Worm (Caenorhabditis elegans) whole organism, L2 larva: ENCODE measurements around the gene C34C6.9.
A peak's percentile ranks its signal among the peaks of the same experiment; 100 is the strongest.

Experiments used
- C34F6.9 ChIP-seq: fragments of 150-350 bp; optimal IDR thresholded peaks from 2 replicates; lab custom pipeline; 2014; ENCODE audit warnings: missing biosample characterization, missing genetic modification characterization
- F13H6.1 ChIP-seq: sonication (generic microtip); optimal IDR thresholded peaks from 2 replicates; lab custom pipeline; 2016; ENCODE audit warnings: missing genetic modification characterization, missing compliant biosample characterization
- R02D3.7 ChIP-seq: fragments of 150-350 bp; optimal IDR thresholded peaks from 2 replicates; lab custom pipeline; 2014; ENCODE audit warnings: missing biosample characterization, missing genetic modification characterization
- Y55F3AM.14 ChIP-seq: fragments of 200-800 bp; sonication (Bioruptor generic); optimal IDR thresholded peaks from 2 replicates; lab custom pipeline; 2018; ENCODE audit warnings: mild to moderate bottlenecking, missing genetic modification characterization, missing compliant biosample characterization
- aly-2 ChIP-seq: fragments of 150-350 bp; optimal IDR thresholded peaks from 2 replicates; lab custom pipeline; 2014; ENCODE audit warnings: missing biosample characterization, missing genetic modification characterization
- ceh-16 ChIP-seq: fragments of 150-350 bp; optimal IDR thresholded peaks from 2 replicates; lab custom pipeline; 2014; ENCODE audit warnings: missing biosample characterization, missing genetic modification characterization
- crh-2 ChIP-seq: sonication (generic microtip); optimal IDR thresholded peaks from 2 replicates; lab custom pipeline; 2017; ENCODE audit warnings: missing biosample characterization, missing genetic modification characterization
- dmd-4 ChIP-seq: sonication (generic microtip); optimal IDR thresholded peaks from 2 replicates; lab custom pipeline; 2017; ENCODE audit warnings: missing biosample characterization, missing genetic modification characterization
- elt-1 ChIP-seq: fragments of 150-350 bp; optimal IDR thresholded peaks from 2 replicates; lab custom pipeline; 2014; ENCODE audit warnings: missing biosample characterization, missing genetic modification characterization
- elt-3 ChIP-seq: sonication (generic microtip); optimal IDR thresholded peaks from 2 replicates; lab custom pipeline; 2017; ENCODE audit warnings: missing biosample characterization, missing genetic modification characterization
- fos-1 ChIP-seq: fragments of 150-350 bp; optimal IDR thresholded peaks from 2 replicates; lab custom pipeline; 2014; ENCODE audit warnings: missing biosample characterization, missing genetic modification characterization
- lin-11 ChIP-seq: fragments of 150-350 bp; sonication (generic microtip); optimal IDR thresholded peaks from 2 replicates; lab custom pipeline; 2014; ENCODE audit warnings: missing biosample characterization, missing genetic modification characterization, inconsistent platforms, mixed read lengths
- lin-39 ChIP-seq: fragments of 150-350 bp; optimal IDR thresholded peaks from 2 replicates; lab custom pipeline; 2014; ENCODE audit warnings: missing biosample characterization, missing genetic modification reagents, missing genetic modification characterization
- lsy-2 ChIP-seq, 2 experiments: fragments of 150-350 bp in 1 of 2; sonication (generic microtip) in 1 of 2; optimal IDR thresholded peaks; 2 replicates each; lab custom pipeline; 2014 to 2017; ENCODE audit warnings: missing biosample characterization in 2 of 2, missing genetic modification characterization in 2 of 2
- mab-5 ChIP-seq: fragments of 150-350 bp; optimal IDR thresholded peaks from 2 replicates; lab custom pipeline; 2014; ENCODE audit warnings: missing biosample characterization, missing genetic modification characterization
- mbf-1 ChIP-seq: sonication (generic microtip); optimal IDR thresholded peaks from 2 replicates; lab custom pipeline; 2017; ENCODE audit warnings: missing biosample characterization, missing genetic modification characterization
- nhr-10 ChIP-seq: sonication (generic microtip); optimal IDR thresholded peaks from 2 replicates; lab custom pipeline; 2017; ENCODE audit warnings: missing biosample characterization, missing genetic modification characterization
- nhr-11 ChIP-seq: fragments of 150-350 bp; optimal IDR thresholded peaks from 2 replicates; lab custom pipeline; 2014; ENCODE audit warnings: missing biosample characterization, missing genetic modification characterization
- nhr-12 ChIP-seq: fragments of 150-350 bp; optimal IDR thresholded peaks from 2 replicates; lab custom pipeline; 2014; ENCODE audit warnings: missing biosample characterization, missing genetic modification characterization
- nhr-129 ChIP-seq: fragments of 150-350 bp; optimal IDR thresholded peaks from 2 replicates; lab custom pipeline; 2014; ENCODE audit warnings: missing biosample characterization, missing genetic modification characterization
- nhr-21 ChIP-seq: fragments of 150-350 bp; optimal IDR thresholded peaks from 2 replicates; lab custom pipeline; 2014; ENCODE audit warnings: missing biosample characterization, missing genetic modification characterization
- nhr-23 ChIP-seq: fragments of 150-350 bp; optimal IDR thresholded peaks from 2 replicates; lab custom pipeline; 2014; ENCODE audit warnings: missing biosample characterization, missing genetic modification reagents, missing genetic modification characterization
- nhr-237 ChIP-seq: fragments of 150-350 bp; optimal IDR thresholded peaks from 2 replicates; lab custom pipeline; 2014; ENCODE audit warnings: missing biosample characterization, missing genetic modification characterization
- nhr-25 ChIP-seq: fragments of 150-350 bp; sonication (generic microtip); optimal IDR thresholded peaks from 3 replicates; lab custom pipeline; 2014; ENCODE audit warnings: missing biosample characterization, missing genetic modification characterization
- nhr-77 ChIP-seq: fragments of 150-350 bp; optimal IDR thresholded peaks from 2 replicates; lab custom pipeline; 2014; ENCODE audit warnings: missing biosample characterization, missing genetic modification characterization
- peb-1 ChIP-seq: fragments of 150-350 bp; optimal IDR thresholded peaks from 2 replicates; lab custom pipeline; 2014; ENCODE audit warnings: missing biosample characterization, missing genetic modification characterization
- sem-4 ChIP-seq: fragments of 150-350 bp; optimal IDR thresholded peaks from 2 replicates; lab custom pipeline; 2014; ENCODE audit warnings: missing biosample characterization, missing genetic modification reagents, missing genetic modification characterization
- sma-3 ChIP-seq: sonication (generic microtip); optimal IDR thresholded peaks from 2 replicates; lab custom pipeline; 2016; ENCODE audit warnings: missing genetic modification reagents, missing genetic modification characterization, missing compliant biosample characterization
- sma-9 ChIP-seq, 2 experiments: fragments of 150-350 bp in 1 of 2; sonication (generic microtip) in 1 of 2; optimal IDR thresholded peaks; 2 replicates each; lab custom pipeline; 2014 to 2016; ENCODE audit warnings: missing genetic modification characterization in 2 of 2, mild to moderate bottlenecking in 1 of 2, missing biosample characterization in 1 of 2, missing compliant biosample characterization in 1 of 2, missing genetic modification reagents in 1 of 2, moderate library complexity in 1 of 2
- snpc-4 ChIP-seq: fragments of 150-350 bp; optimal IDR thresholded peaks from 2 replicates; lab custom pipeline; 2014; ENCODE audit warnings: missing biosample characterization, missing genetic modification characterization
- unc-55 ChIP-seq: fragments of 150-350 bp; sonication (generic microtip); optimal IDR thresholded peaks from 3 replicates; lab custom pipeline; 2014; ENCODE audit warnings: missing biosample characterization, missing genetic modification reagents, missing genetic modification characterization
- unc-62 ChIP-seq: fragments of 150-350 bp; optimal IDR thresholded peaks from 2 replicates; lab custom pipeline; 2014; ENCODE audit warnings: missing biosample characterization, missing genetic modification reagents, missing genetic modification characterization
- zag-1 ChIP-seq: fragments of 150-350 bp; optimal IDR thresholded peaks from 2 replicates; lab custom pipeline; 2014; ENCODE audit warnings: missing biosample characterization, missing genetic modification characterization
- ztf-11 ChIP-seq: sonication (generic microtip); optimal IDR thresholded peaks from 2 replicates; lab custom pipeline; 2017; ENCODE audit warnings: missing biosample characterization, missing genetic modification characterization

C34C6.9 gene

DNA sequence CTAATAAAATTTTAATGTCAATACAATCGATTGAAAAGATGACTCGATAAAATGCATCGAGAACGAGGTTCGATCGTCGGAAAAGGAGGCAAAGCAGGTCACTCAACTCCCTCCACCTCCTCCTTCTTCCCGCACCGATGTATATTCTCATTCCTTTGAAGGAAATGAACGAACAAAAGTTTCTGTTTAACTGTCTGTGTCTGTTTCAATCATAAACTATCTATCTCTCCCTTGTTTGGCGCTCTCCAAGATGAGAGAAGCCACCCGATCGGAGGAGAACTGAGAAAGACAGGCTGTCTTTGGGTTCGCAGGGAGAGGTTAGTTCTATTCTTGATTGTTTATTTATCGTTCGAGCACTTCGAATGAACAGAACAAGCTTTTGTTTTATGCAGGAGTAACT, 44.6 kb upstream of the C34C6.9 start, which contains the start of gene D2085.7:
D2085.7 (plus strand) TSS at position 251 of the 400 bp plus-strand sequence.
- TF ChIP-seq mab-5 (tag; lab: Kevin White, UChicago) (no peak), snpc-4 (no peak), unc-62 (GFP tag; lab: Kevin White, UChicago) (no peak), fos-1 (peak; percentile 63), F13H6.1 (tag; lab: Kevin White, UChicago) (no peak)

DNA sequence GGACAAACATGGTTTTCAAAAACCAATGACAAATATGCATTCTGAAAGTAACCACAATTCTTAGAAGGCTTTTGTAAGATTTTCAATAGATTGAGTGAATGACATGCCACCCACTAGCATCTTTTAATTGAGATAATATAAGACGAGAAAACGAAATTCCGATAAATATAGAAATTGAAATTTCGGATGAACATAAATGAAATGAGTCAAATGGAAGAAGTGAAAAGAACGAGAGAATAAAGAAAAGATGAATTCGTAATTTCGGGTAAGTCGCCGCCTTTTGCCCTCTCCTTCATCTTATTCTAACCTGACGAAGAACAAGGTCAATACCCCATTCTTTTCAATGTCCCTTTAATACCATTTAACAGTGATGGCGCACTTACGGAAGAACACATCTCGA, 43.3 kb upstream of the C34C6.9 start:
- no peak for TF ChIP-seq nhr-77
- no peak for TF ChIP-seq elt-3 (tag; lab: Kevin White, UChicago)
- no peak for TF ChIP-seq ceh-16 (tag; lab: Kevin White, UChicago)
- no peak for TF ChIP-seq mbf-1 (tag; lab: Kevin White, UChicago)
- TF ChIP-seq peb-1 (tag; lab: Kevin White, UChicago): no peak
- no peak for TF ChIP-seq unc-55 (GFP tag; lab: Kevin White, UChicago)
- TF ChIP-seq R02D3.7: no peak
- TF ChIP-seq elt-1: no peak
- TF ChIP-seq fos-1: no peak
- no peak for TF ChIP-seq nhr-129 (tag; lab: Kevin White, UChicago)
- no peak for TF ChIP-seq C34F6.9 (tag; lab: Kevin White, UChicago)
- TF ChIP-seq ztf-11 (tag; lab: Kevin White, UChicago): no peak
- no peak for TF ChIP-seq nhr-23
- TF ChIP-seq nhr-10: no peak
- no peak for TF ChIP-seq F13H6.1 (tag; lab: Kevin White, UChicago)
- no peak for TF ChIP-seq sem-4 (tag; lab: Kevin White, UChicago)
- TF ChIP-seq zag-1 (tag; lab: Kevin White, UChicago): no peak

DNA sequence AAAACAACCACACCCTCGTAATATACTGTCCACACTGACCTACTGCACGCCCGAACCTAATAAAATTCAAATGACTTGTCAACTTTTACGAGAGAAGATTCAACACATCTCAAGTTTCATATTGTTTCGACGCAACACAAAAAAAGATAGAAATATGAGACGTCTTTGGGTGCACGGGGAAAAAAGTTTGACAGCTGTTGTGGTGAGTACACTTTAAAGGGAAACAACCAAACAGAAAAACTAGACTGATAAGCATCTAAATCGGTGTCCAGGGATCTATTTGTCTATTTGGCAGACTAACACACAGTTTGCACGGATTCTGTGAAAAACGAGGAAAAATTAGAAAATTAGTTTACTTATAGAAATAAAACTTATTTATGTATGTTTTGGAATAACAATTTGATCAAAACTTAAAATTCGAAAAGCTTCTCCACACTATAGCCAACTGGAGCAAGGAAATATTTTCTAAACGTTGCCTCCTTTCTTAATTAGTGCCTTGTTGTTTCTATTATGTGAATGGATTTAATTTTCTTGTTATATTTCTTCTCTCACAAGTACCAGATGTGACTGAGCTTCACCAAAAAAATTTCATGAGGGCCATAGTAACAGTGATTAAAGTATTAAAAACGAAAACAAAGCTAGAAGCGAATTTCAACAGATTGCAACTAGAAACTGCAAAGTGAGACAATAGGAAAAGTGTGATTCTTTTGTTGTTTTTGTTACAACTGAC, 41.9 kb upstream of the C34C6.9 start:
- peak; percentile 20 for TF ChIP-seq F13H6.1 (tag; lab: Kevin White, UChicago)
- no peak for TF ChIP-seq mab-5 (tag; lab: Kevin White, UChicago)

DNA sequence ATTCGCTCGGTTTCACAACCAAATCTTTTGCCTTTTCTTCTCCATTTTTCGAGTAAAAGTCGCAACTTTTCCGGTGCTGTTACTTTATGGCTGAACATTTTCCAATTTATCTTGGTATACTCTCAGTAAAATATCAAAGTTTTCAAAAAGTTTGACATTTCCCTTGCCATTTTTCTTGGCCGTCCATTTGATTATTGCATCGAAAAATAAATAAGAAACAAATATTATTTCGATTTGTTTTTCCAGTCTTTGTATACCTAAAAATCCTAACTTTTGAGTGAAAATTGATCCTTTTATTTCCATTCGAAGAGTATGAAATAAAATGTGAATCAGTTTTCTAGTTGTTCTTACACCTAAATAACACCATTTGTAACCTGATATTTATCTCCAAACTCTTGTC, 39.3 kb upstream of the C34C6.9 start:
- TF ChIP-seq sem-4 (tag; lab: Kevin White, UChicago): no peak

DNA sequence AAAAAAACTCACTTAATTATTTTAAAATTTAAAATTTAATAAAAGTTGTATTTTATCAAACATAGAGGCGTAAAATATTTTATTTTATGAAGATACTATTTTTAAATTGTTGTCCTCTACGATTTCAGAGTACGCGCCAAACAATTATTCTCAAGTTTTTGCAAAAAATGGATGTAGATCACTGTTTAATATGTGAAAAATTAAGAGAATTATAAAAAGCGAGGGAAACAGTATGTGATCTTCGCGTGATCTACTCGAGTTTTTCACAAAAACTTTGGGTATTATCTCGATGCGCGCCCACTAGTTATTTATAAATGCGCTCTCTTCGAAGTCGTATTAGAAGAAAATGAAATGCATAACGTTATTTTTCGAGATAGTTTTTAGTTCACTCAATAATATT, 36.9 kb upstream of the C34C6.9 start:
- no peak for TF ChIP-seq F13H6.1 (tag; lab: Kevin White, UChicago)
- TF ChIP-seq ceh-16 (tag; lab: Kevin White, UChicago): no peak
- no peak for TF ChIP-seq sem-4 (tag; lab: Kevin White, UChicago)
- no peak for TF ChIP-seq nhr-129 (tag; lab: Kevin White, UChicago)
- no peak for TF ChIP-seq mab-5 (tag; lab: Kevin White, UChicago)
- TF ChIP-seq lin-39 (tag; lab: Kevin White, UChicago): no peak
- no peak for TF ChIP-seq zag-1 (tag; lab: Kevin White, UChicago)
- TF ChIP-seq Y55F3AM.14 (GFP tag; lab: Kevin White, UChicago): no peak
- TF ChIP-seq nhr-77: no peak
- no peak for TF ChIP-seq dmd-4
- no peak for TF ChIP-seq unc-55 (GFP tag; lab: Kevin White, UChicago)
- no peak for TF ChIP-seq nhr-12 (tag; lab: Kevin White, UChicago)
- TF ChIP-seq C34F6.9 (tag; lab: Kevin White, UChicago): no peak
- no peak for TF ChIP-seq aly-2
- no peak for TF ChIP-seq nhr-237 (tag; lab: Kevin White, UChicago)

DNA sequence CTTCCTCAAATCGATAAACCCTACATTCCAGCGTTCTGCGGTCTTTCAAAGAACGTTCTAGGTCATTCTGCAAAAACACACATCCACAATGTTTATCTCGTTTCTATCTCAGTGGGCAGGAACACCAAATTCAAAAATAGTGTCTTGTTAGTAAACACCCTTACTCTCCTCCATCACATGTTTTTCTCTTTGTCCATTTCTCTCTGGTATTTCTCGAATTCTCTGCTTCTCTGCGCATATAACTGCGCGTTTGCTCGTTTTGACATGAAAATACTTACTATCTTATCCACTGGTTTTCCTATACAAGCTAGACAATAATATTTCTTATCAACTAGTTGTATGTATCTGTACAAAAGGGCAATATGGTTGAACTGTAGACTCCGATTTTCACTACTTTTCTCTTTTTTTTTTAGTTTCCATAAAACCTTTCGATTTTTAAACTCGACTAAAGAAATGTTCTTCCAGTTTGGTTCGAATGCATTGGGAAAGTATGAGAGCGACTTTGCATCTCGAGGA, 35.0 kb upstream of the C34C6.9 start, which contains the start of gene pyr-1:
pyr-1 (plus strand) TSS at position 466 of the 516 bp plus-strand sequence.
- TF ChIP-seq nhr-129 (tag; lab: Kevin White, UChicago) (peak; percentile 53), nhr-11 (tag; lab: Kevin White, UChicago) (no peak), nhr-25 (tag; lab: Kevin White, UChicago) (no peak), elt-1 (no peak), crh-2 (tag; lab: Kevin White, UChicago) (peak; percentile 3), lsy-2 (tag; optimal IDR thresholded peaks at IDR 0.05; lab: Kevin White, UChicago) (no peak), Y55F3AM.14 (GFP tag; lab: Kevin White, UChicago) (no peak), lin-11 (no peak), sma-3 (peak; percentile 20), nhr-21 (no peak), C34F6.9 (tag; lab: Kevin White, UChicago) (peak; percentile 67), sma-9 (GFP tag; optimal IDR thresholded peaks at IDR 0.05; lab: Kevin White, UChicago) (peak; percentile 46), sma-9 (tag; optimal IDR thresholded peaks at IDR 0.05; lab: Kevin White, UChicago) (no peak)
